Fruit fly (Drosophila melanogaster) whole organism, embryonic: ENCODE measurements around the gene lok.
A peak's percentile ranks its signal among the peaks of the same experiment; 100 is the strongest.

Source experiments
- Abd-B ChIP-seq: fragments of 200-800 bp; sonication (Bioruptor generic); optimal IDR thresholded peaks from 2 replicates; lab custom pipeline; 2018; ENCODE audit warnings: missing biosample characterization, mild to moderate bottlenecking, missing genetic modification characterization, moderate library complexity
- Bgb ChIP-seq: fragments of 200-800 bp; sonication (Bioruptor generic); IDR thresholded peaks from 2 replicates; pipeline ENCODE4 v1.3.6; 2022; ENCODE audit warnings: missing biosample characterization, missing genetic modification characterization; ENCODE audit not compliant: partially characterized antibody
- CG1024 ChIP-seq: fragments of 200-800 bp; sonication (Bioruptor generic); IDR thresholded peaks from 2 replicates; pipeline ENCODE4 v1.3.6; 2022; ENCODE audit warnings: missing biosample characterization, missing genetic modification characterization
- CG12104 ChIP-seq: fragments of 200-800 bp; sonication (Bioruptor generic); optimal IDR thresholded peaks from 3 replicates; lab custom pipeline; 2016; ENCODE audit warnings: missing biosample characterization, missing genetic modification characterization
- CG13287 ChIP-seq: fragments of 200-800 bp; sonication (Bioruptor generic); IDR thresholded peaks from 2 replicates; pipeline ENCODE4 v1.3.6; 2022; ENCODE audit warnings: missing biosample characterization, missing genetic modification characterization; ENCODE audit not compliant: partially characterized antibody
- CG14860 ChIP-seq: fragments of 200-800 bp; sonication (Bioruptor generic); IDR thresholded peaks from 3 replicates; pipeline ENCODE4 v1.3.6; 2022; ENCODE audit warnings: missing biosample characterization, missing genetic modification characterization; ENCODE audit not compliant: partially characterized antibody
- CG16813 ChIP-seq: fragments of 200-800 bp; sonication (Bioruptor generic); IDR thresholded peaks from 3 replicates; pipeline ENCODE4 v1.3.6; 2022; ENCODE audit warnings: missing biosample characterization, missing genetic modification characterization; ENCODE audit not compliant: partially characterized antibody
- CG17359 ChIP-seq: fragments of 200-800 bp; sonication (Bioruptor generic); optimal IDR thresholded peaks from 3 replicates; lab custom pipeline; 2018; ENCODE audit warnings: missing biosample characterization, mild to moderate bottlenecking, missing genetic modification characterization, moderate library complexity
- CG2116 ChIP-seq: fragments of 200-800 bp; sonication (Bioruptor generic); optimal IDR thresholded peaks from 3 replicates; lab custom pipeline; 2018; ENCODE audit warnings: missing biosample characterization, mild to moderate bottlenecking, missing genetic modification characterization
- CG2129 ChIP-seq: fragments of 200-800 bp; sonication (Bioruptor generic); IDR thresholded peaks from 2 replicates; pipeline ENCODE4 v1.3.6; 2022; ENCODE audit warnings: missing biosample characterization, missing genetic modification characterization; ENCODE audit not compliant: partially characterized antibody
- CG33557 ChIP-seq: fragments of 200-800 bp; sonication (Bioruptor generic); optimal IDR thresholded peaks from 2 replicates; lab custom pipeline; 2019; ENCODE audit warnings: missing biosample characterization, mild to moderate bottlenecking, missing genetic modification characterization, moderate library complexity
- CG34376 ChIP-seq: fragments of 200-800 bp; sonication (Bioruptor generic); optimal IDR thresholded peaks from 2 replicates; lab custom pipeline; 2018; ENCODE audit warnings: missing biosample characterization, mild to moderate bottlenecking, missing genetic modification characterization
- CG4424 ChIP-seq: fragments of 200-800 bp; sonication (Bioruptor generic); optimal IDR thresholded peaks from 3 replicates; lab custom pipeline; 2016; ENCODE audit warnings: missing biosample characterization, missing genetic modification characterization
- CG5245 ChIP-seq: fragments of 200-800 bp; sonication (Bioruptor generic); optimal IDR thresholded peaks from 3 replicates; lab custom pipeline; 2016; ENCODE audit warnings: missing biosample characterization, missing genetic modification characterization
- CG6175 ChIP-seq: fragments of 200-800 bp; sonication (Bioruptor generic); IDR thresholded peaks from 3 replicates; pipeline ENCODE4 v1.3.6; 2022; ENCODE audit warnings: missing biosample characterization, missing genetic modification characterization
- CG6791 ChIP-seq: fragments of 200-800 bp; sonication (Bioruptor generic); IDR thresholded peaks from 3 replicates; pipeline ENCODE4 v1.3.6; 2022; ENCODE audit warnings: missing biosample characterization, missing genetic modification characterization; ENCODE audit not compliant: partially characterized antibody
- CG7963 ChIP-seq: fragments of 200-800 bp; sonication (Bioruptor generic); IDR thresholded peaks from 3 replicates; pipeline ENCODE4 v1.3.6; 2022; ENCODE audit warnings: missing biosample characterization, missing genetic modification characterization; ENCODE audit not compliant: partially characterized antibody
- D19A ChIP-seq: fragments of 200-800 bp; optimal IDR thresholded peaks from 3 replicates; lab custom pipeline; 2019; ENCODE audit warnings: missing biosample characterization, mild to moderate bottlenecking, missing genetic modification characterization, moderate library complexity
- Doc3 ChIP-seq: fragments of 200-800 bp; sonication (Bioruptor generic); IDR thresholded peaks from 3 replicates; pipeline ENCODE4 v1.3.6; 2022; ENCODE audit warnings: missing biosample characterization, missing genetic modification characterization; ENCODE audit not compliant: partially characterized antibody
- Dp ChIP-seq: fragments of 200-800 bp; sonication (Bioruptor generic); optimal IDR thresholded peaks from 2 replicates; lab custom pipeline; 2018; ENCODE audit warnings: missing biosample characterization, mild to moderate bottlenecking, missing genetic modification characterization, moderate library complexity
- E2f2 ChIP-seq: fragments of 200-800 bp; sonication (Bioruptor generic); IDR thresholded peaks from 2 replicates; pipeline ENCODE4 v1.3.6; 2022; ENCODE audit warnings: missing biosample characterization, missing genetic modification characterization
- Ets65A ChIP-seq: fragments of 200-800 bp; sonication (Bioruptor generic); peaks from one replicate; lab custom pipeline; 2016; ENCODE audit warnings: missing biosample characterization, missing genetic modification characterization
- HLH4C ChIP-seq: fragments of 200-800 bp; sonication (Bioruptor generic); IDR thresholded peaks from 3 replicates; pipeline ENCODE4 v1.3.6; 2022; ENCODE audit warnings: missing biosample characterization, missing genetic modification characterization; ENCODE audit not compliant: partially characterized antibody
- Myb ChIP-seq: fragments of 200-800 bp; sonication (Bioruptor generic); optimal IDR thresholded peaks from 2 replicates; lab custom pipeline; 2016; ENCODE audit warnings: missing biosample characterization, missing genetic modification characterization
- Scr ChIP-seq: fragments of 200-800 bp; sonication (Bioruptor generic); IDR thresholded peaks from 2 replicates; pipeline ENCODE4 v1.3.6; 2022; ENCODE audit warnings: missing biosample characterization, missing genetic modification characterization; ENCODE audit not compliant: partially characterized antibody
- Sin3A ChIP-seq: fragments of >200 bp; optimal IDR thresholded peaks from 2 replicates; lab custom pipeline; 2018
- Sry-β ChIP-seq: fragments of 200-800 bp; sonication (Bioruptor generic); optimal IDR thresholded peaks from 2 replicates; lab custom pipeline; 2018; ENCODE audit warnings: missing biosample characterization, mild to moderate bottlenecking, missing genetic modification characterization, moderate library complexity
- Ssrp ChIP-seq: fragments of 200-800 bp; sonication (Bioruptor generic); optimal IDR thresholded peaks from 2 replicates; lab custom pipeline; 2018; ENCODE audit warnings: missing biosample characterization, mild to moderate bottlenecking, missing genetic modification characterization, moderate library complexity
- Xrp1 ChIP-seq: fragments of 200-800 bp; sonication (Bioruptor generic); IDR thresholded peaks from 2 replicates; pipeline ENCODE4 v1.3.6; 2022; ENCODE audit warnings: missing biosample characterization, missing genetic modification characterization
- amos ChIP-seq: fragments of 200-800 bp; sonication (Bioruptor generic); IDR thresholded peaks from 2 replicates; pipeline ENCODE4 v1.3.6; 2022; ENCODE audit warnings: missing biosample characterization, missing genetic modification characterization; ENCODE audit not compliant: partially characterized antibody
- bbx ChIP-seq: fragments of 200-800 bp; sonication (Bioruptor generic); IDR thresholded peaks from 2 replicates; pipeline ENCODE4 v1.3.6; 2022; ENCODE audit warnings: missing biosample characterization, missing genetic modification characterization; ENCODE audit not compliant: partially characterized antibody
- cad ChIP-seq: fragments of >200 bp; optimal IDR thresholded peaks from 2 replicates; lab custom pipeline; 2017; ENCODE audit warnings: missing biosample characterization, missing genetic modification characterization
- cg ChIP-seq: fragments of 200-800 bp; sonication (Bioruptor generic); optimal IDR thresholded peaks from 3 replicates; lab custom pipeline; 2019; ENCODE audit warnings: missing biosample characterization, mild to moderate bottlenecking, missing genetic modification characterization, moderate library complexity
- fd96Cb ChIP-seq: fragments of 200-800 bp; sonication (Bioruptor generic); optimal IDR thresholded peaks from 2 replicates; lab custom pipeline; 2018; ENCODE audit warnings: missing biosample characterization, mild to moderate bottlenecking, missing genetic modification characterization, moderate library complexity
- hbn ChIP-seq: fragments of 200-800 bp; sonication (Bioruptor generic); IDR thresholded peaks from 2 replicates; pipeline ENCODE4 v1.3.6; 2022; ENCODE audit warnings: missing biosample characterization, missing genetic modification characterization; ENCODE audit not compliant: partially characterized antibody
- inv ChIP-seq: fragments of 200-800 bp; sonication (Bioruptor generic); IDR thresholded peaks from 2 replicates; pipeline ENCODE4 v1.3.6; 2022; ENCODE audit warnings: missing biosample characterization, missing genetic modification characterization; ENCODE audit not compliant: partially characterized antibody
- kni ChIP-seq: fragments of 200-800 bp; sonication (Bioruptor generic); optimal IDR thresholded peaks from 3 replicates; lab custom pipeline; 2017; ENCODE audit warnings: mild to moderate bottlenecking, missing biosample characterization, missing genetic modification reagents, missing genetic modification characterization
- knrl ChIP-seq: fragments of 200-800 bp; sonication (Bioruptor generic); IDR thresholded peaks from 3 replicates; pipeline ENCODE4 v1.3.6; 2022; ENCODE audit warnings: missing biosample characterization, missing genetic modification characterization; ENCODE audit not compliant: partially characterized antibody
- mld ChIP-seq: fragments of 200-800 bp; sonication (Bioruptor generic); IDR thresholded peaks from 3 replicates; pipeline ENCODE4 v1.3.6; 2022; ENCODE audit warnings: missing biosample characterization, missing genetic modification characterization; ENCODE audit not compliant: partially characterized antibody
- nmo ChIP-seq: fragments of 200-800 bp; sonication (Bioruptor generic); optimal IDR thresholded peaks from 2 replicates; lab custom pipeline; 2018; ENCODE audit warnings: missing biosample characterization, mild to moderate bottlenecking, missing genetic modification characterization, moderate library complexity
- row ChIP-seq: fragments of 200-800 bp; sonication (Bioruptor generic); IDR thresholded peaks from 3 replicates; pipeline ENCODE4 v1.3.6; 2022; ENCODE audit warnings: missing biosample characterization, missing genetic modification characterization
- sens ChIP-seq: fragments of 200-800 bp; sonication (Bioruptor generic); peaks from one replicate; lab custom pipeline; 2016; ENCODE audit warnings: missing biosample characterization, missing genetic modification characterization
- sna ChIP-seq: fragments of 200-800 bp; sonication (Bioruptor generic); IDR thresholded peaks from 2 replicates; pipeline ENCODE4 v1.3.6; 2022; ENCODE audit warnings: missing biosample characterization, missing genetic modification characterization; ENCODE audit not compliant: partially characterized antibody
- trem ChIP-seq: fragments of 200-800 bp; optimal IDR thresholded peaks from 3 replicates; lab custom pipeline; 2019; ENCODE audit warnings: missing biosample characterization, mild to moderate bottlenecking, missing genetic modification characterization, moderate library complexity
- unc-4 ChIP-seq: fragments of 200-800 bp; sonication (Bioruptor generic); IDR thresholded peaks from 2 replicates; pipeline ENCODE4 v1.3.6; 2022; ENCODE audit warnings: missing biosample characterization, missing genetic modification characterization; ENCODE audit not compliant: partially characterized antibody
- wdn ChIP-seq: fragments of 200-800 bp; sonication (Bioruptor generic); IDR thresholded peaks from 2 replicates; pipeline ENCODE4 v1.3.6; 2022; ENCODE audit warnings: missing biosample characterization, missing genetic modification characterization
- zen2 ChIP-seq: fragments of 200-800 bp; sonication (Bioruptor generic); IDR thresholded peaks from 3 replicates; pipeline ENCODE4 v1.3.6; 2022; ENCODE audit warnings: missing biosample characterization, missing genetic modification characterization; ENCODE audit not compliant: partially characterized antibody

lok gene

DNA sequence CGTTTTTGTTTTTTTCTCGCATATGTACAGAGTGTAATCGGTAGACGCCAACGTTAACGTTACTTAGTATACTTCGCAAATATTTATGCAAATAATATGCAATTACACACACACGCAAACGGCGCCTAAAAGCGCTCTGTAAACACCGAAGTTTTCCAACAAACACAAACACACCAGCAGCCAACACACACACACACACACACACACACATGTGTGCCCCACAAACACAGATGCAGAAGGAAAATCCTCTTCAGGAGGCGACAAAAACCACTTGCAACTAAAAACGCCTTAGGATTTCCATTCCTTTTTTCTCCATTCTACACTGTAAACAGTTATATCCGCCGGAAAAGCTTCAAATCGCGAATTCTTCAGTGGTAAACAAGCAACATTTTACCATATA lies 3.8 kb upstream of the lok start:
- TF ChIP-seq Sin3A (lab: Kevin White, UChicago) (no peak), cg (GFP tag; lab: Kevin White, UChicago) (peak; percentile 13), Ets65A (peak; percentile 42), zen2 (GFP tag; lab: Robert Waterston, UW) (no peak), row (GFP tag; lab: Robert Waterston, UW) (peak; percentile 5; the same call in 1 of the 3 replicates), cad (GFP tag; lab: Kevin White, UChicago) (no peak), Abd-B (GFP tag; lab: Kevin White, UChicago) (no peak), CG2116 (GFP tag; lab: Kevin White, UChicago) (no peak), CG4424 (GFP tag; lab: Kevin White, UChicago) (peak; percentile 7)

DNA sequence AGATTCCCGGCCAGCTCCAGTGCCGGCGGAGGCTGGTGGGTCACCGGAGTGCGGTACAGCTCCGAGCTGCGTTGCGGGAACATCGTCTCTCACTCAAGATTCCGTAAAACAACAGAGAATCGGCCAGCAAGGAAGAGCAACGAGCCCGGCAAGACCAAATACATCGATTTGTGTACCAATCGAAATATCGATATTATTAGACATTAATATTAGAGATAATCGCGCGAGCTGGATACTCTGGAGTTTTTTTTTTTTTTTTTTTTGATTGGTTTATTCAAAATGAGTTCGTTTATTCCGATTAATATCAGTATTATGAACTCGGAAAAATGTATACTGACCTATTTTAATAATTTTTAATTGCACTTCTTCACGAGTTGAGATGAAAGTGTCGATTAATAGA lies 4.3 kb downstream of the lok start, which contains the start of gene vls:
vls (minus strand) TSS at position 164 of the 400 bp plus-strand sequence.
- TF ChIP-seq knrl (GFP tag; lab: Robert Waterston, UW) = peak; percentile 73
- TF ChIP-seq Doc3 (GFP tag; lab: Robert Waterston, UW) = peak; percentile 82
- peak; percentile 60 for TF ChIP-seq CG2129 (GFP tag; lab: Robert Waterston, UW)
- no peak for TF ChIP-seq kni (GFP tag; lab: Kevin White, UChicago)
- TF ChIP-seq CG13287 (GFP tag; lab: Robert Waterston, UW) = peak; percentile 86
- TF ChIP-seq CG14860 (GFP tag; lab: Robert Waterston, UW) = peak; percentile 73
- peak; percentile 79 for TF ChIP-seq sna (GFP tag; lab: Robert Waterston, UW)
- TF ChIP-seq trem (tag; lab: Kevin White, UChicago) = peak; percentile 29
- TF ChIP-seq inv = peak; percentile 50
- no peak for TF ChIP-seq CG34376
- TF ChIP-seq nmo (GFP tag; lab: Kevin White, UChicago) = no peak
- peak; percentile 80 for TF ChIP-seq Bgb (GFP tag; lab: Robert Waterston, UW)
- TF ChIP-seq E2f2 (GFP tag; lab: Robert Waterston, UW) = peak; percentile 55
- peak; percentile 78 for TF ChIP-seq amos (GFP tag; lab: Robert Waterston, UW)
- peak; percentile 55; the same call in 1 of the 3 replicates for TF ChIP-seq CG7963 (GFP tag; lab: Robert Waterston, UW)
- TF ChIP-seq CG17359 (tag; lab: Kevin White, UChicago) = peak; percentile 93
- TF ChIP-seq unc-4 (GFP tag; lab: Robert Waterston, UW) = peak; percentile 78
- peak; percentile 19 for TF ChIP-seq Dp (GFP tag; lab: Kevin White, UChicago)
- no peak for TF ChIP-seq CG6175
- TF ChIP-seq Myb (GFP tag; lab: Kevin White, UChicago) = peak; percentile 60
- no peak for TF ChIP-seq Xrp1
- TF ChIP-seq CG1024 (GFP tag; lab: Robert Waterston, UW) = no peak
- TF ChIP-seq CG33557 (GFP tag; lab: Kevin White, UChicago) = no peak
- peak; percentile 79 for TF ChIP-seq CG6791 (GFP tag; lab: Robert Waterston, UW)
- peak; percentile 72 for TF ChIP-seq CG16813
- peak; percentile 75 for TF ChIP-seq bbx (GFP tag; lab: Robert Waterston, UW)
- peak; percentile 21 for TF ChIP-seq Sin3A (lab: Kevin White, UChicago)
- TF ChIP-seq Sry-β = peak; percentile 36
- peak; percentile 82 for TF ChIP-seq Scr
- peak; percentile 78 for TF ChIP-seq sens (GFP tag; lab: Kevin White, UChicago)
- peak; percentile 39 for TF ChIP-seq D19A
- peak; percentile 83 for TF ChIP-seq hbn (GFP tag; lab: Robert Waterston, UW)
- no peak for TF ChIP-seq wdn (GFP tag; lab: Robert Waterston, UW)
- TF ChIP-seq mld (GFP tag; lab: Robert Waterston, UW) = 0 out of 3 replicates have a peak, but pooled peaks have one; percentile 29
- TF ChIP-seq Ssrp = no peak
- TF ChIP-seq CG5245 (GFP tag; lab: Kevin White, UChicago) = no peak
- TF ChIP-seq row (GFP tag; lab: Robert Waterston, UW) = peak; percentile 55
- peak; percentile 80 for TF ChIP-seq HLH4C (GFP tag; lab: Robert Waterston, UW)
- TF ChIP-seq fd96Cb (tag; lab: Kevin White, UChicago) = no peak
- no peak for TF ChIP-seq CG12104 (GFP tag; lab: Kevin White, UChicago)
